Worm (Caenorhabditis elegans): Measurements from ENCODE around the gene nmy-1.

ce11 chrX:2945950-2946349, 36.6 kb downstream of the nmy-1 start:
- no peak for TF ChIP-seq pha-4 (tag; optimal IDR thresholded peaks at IDR 0.05)
- no peak for TF ChIP-seq snpc-4 (tag; optimal IDR thresholded peaks at IDR 0.05)
- TF ChIP-seq elt-3 (tag; optimal IDR thresholded peaks at IDR 0.05) = no peak
- no peak for TF ChIP-seq unc-62 (GFP tag; optimal IDR thresholded peaks at IDR 0.05)
- TF ChIP-seq ceh-43 (GFP tag; optimal IDR thresholded peaks at IDR 0.05) = no peak
- no peak for TF ChIP-seq mls-2 (tag; optimal IDR thresholded peaks at IDR 0.05)
- no peak for TF ChIP-seq lin-13 (tag; optimal IDR thresholded peaks at IDR 0.05)
- TF ChIP-seq sem-2 (GFP tag; optimal IDR thresholded peaks at IDR 0.05) = no peak

Measured in whole organism, mixed stage, embryonic.